Worm (Caenorhabditis elegans) whole organism, late embryonic: ENCODE measurements around the gene srbc-24.

ENCODE experiments used
- C08G9.2 ChIP-seq: sonication (generic microtip); optimal IDR thresholded peaks from 2 replicates; lab custom pipeline; 2016; ENCODE audit warnings: mild to moderate bottlenecking, missing genetic modification characterization, moderate library complexity, missing compliant biosample characterization
- C38D4.7 ChIP-seq: fragments of 200-800 bp; sonication (Bioruptor generic); optimal IDR thresholded peaks from 2 replicates; lab custom pipeline; 2018; ENCODE audit warnings: mild to moderate bottlenecking, missing genetic modification characterization, moderate library complexity, missing compliant biosample characterization
- K02D7.2 ChIP-seq: sonication (generic microtip); optimal IDR thresholded peaks from 2 replicates; lab custom pipeline; 2017; ENCODE audit warnings: mild to moderate bottlenecking, missing genetic modification characterization, missing compliant biosample characterization
- T23F11.4 ChIP-seq: fragments of 200-800 bp; sonication (Bioruptor generic); optimal IDR thresholded peaks from 2 replicates; lab custom pipeline; 2018; ENCODE audit warnings: mild to moderate bottlenecking, missing genetic modification characterization, missing compliant biosample characterization
- ama-1 ChIP-seq: fragments of 150-350 bp; optimal IDR thresholded peaks from 2 replicates; lab custom pipeline; 2014
- ceh-14 ChIP-seq: sonication (generic microtip); optimal IDR thresholded peaks from 2 replicates; lab custom pipeline; 2016; ENCODE audit warnings: missing genotype, missing genetic modification characterization, missing compliant biosample characterization
- ceh-18 ChIP-seq: sonication (generic microtip); optimal IDR thresholded peaks from 2 replicates; lab custom pipeline; 2016; ENCODE audit warnings: missing genetic modification characterization, missing compliant biosample characterization
- ceh-24 ChIP-seq: sonication (generic microtip); optimal IDR thresholded peaks from 2 replicates; lab custom pipeline; 2016; ENCODE audit warnings: mild to moderate bottlenecking, missing genetic modification characterization, missing compliant biosample characterization
- ceh-30 ChIP-seq: fragments of 150-350 bp; optimal IDR thresholded peaks from 2 replicates; lab custom pipeline; 2014; ENCODE audit warnings: missing biosample characterization, missing genetic modification characterization
- ceh-31 ChIP-seq: sonication (generic microtip); optimal IDR thresholded peaks from 2 replicates; lab custom pipeline; 2016; ENCODE audit warnings: missing genetic modification characterization, missing compliant biosample characterization
- ceh-6 ChIP-seq: fragments of 200-800 bp; sonication (Bioruptor generic); optimal IDR thresholded peaks from 2 replicates; lab custom pipeline; 2018; ENCODE audit warnings: mild to moderate bottlenecking, missing genetic modification characterization, missing compliant biosample characterization
- ceh-9 ChIP-seq: sonication (generic microtip); optimal IDR thresholded peaks from 2 replicates; lab custom pipeline; 2016; ENCODE audit warnings: mild to moderate bottlenecking, missing genetic modification characterization, inconsistent platforms, missing compliant biosample characterization
- elt-4 ChIP-seq: sonication (generic microtip); optimal IDR thresholded peaks from 2 replicates; lab custom pipeline; 2016; ENCODE audit warnings: missing genetic modification characterization, missing compliant biosample characterization
- ets-4 ChIP-seq: sonication (generic microtip); optimal IDR thresholded peaks from 2 replicates; lab custom pipeline; 2016; ENCODE audit warnings: missing genetic modification characterization, missing compliant biosample characterization
- fax-1 ChIP-seq: sonication (generic microtip); optimal IDR thresholded peaks from 2 replicates; lab custom pipeline; 2016; ENCODE audit warnings: missing genotype, missing genetic modification characterization, missing compliant biosample characterization
- gmeb-2 ChIP-seq: sonication (generic microtip); optimal IDR thresholded peaks from 2 replicates; lab custom pipeline; 2016; ENCODE audit warnings: missing genetic modification characterization, inconsistent platforms, missing compliant biosample characterization
- hlh-15 ChIP-seq: sonication (generic microtip); optimal IDR thresholded peaks from 2 replicates; lab custom pipeline; 2016; ENCODE audit warnings: missing genetic modification characterization, missing compliant biosample characterization
- hlh-6 ChIP-seq: sonication (generic microtip); optimal IDR thresholded peaks from 2 replicates; lab custom pipeline; 2016; ENCODE audit warnings: missing genotype, missing genetic modification characterization, missing compliant biosample characterization
- hlh-8 ChIP-seq: sonication (generic microtip); optimal IDR thresholded peaks from 2 replicates; lab custom pipeline; 2016; ENCODE audit warnings: missing genotype, missing genetic modification characterization, missing compliant biosample characterization
- lin-11 ChIP-seq: fragments of 200-800 bp; sonication (Bioruptor generic); optimal IDR thresholded peaks from 2 replicates; lab custom pipeline; 2018; ENCODE audit warnings: mild to moderate bottlenecking, missing genetic modification characterization, missing compliant biosample characterization
- mec-3 ChIP-seq: sonication (generic microtip); optimal IDR thresholded peaks from 2 replicates; lab custom pipeline; 2016; ENCODE audit warnings: borderline replicate concordance, missing genetic modification characterization, missing compliant biosample characterization
- nfya-1 ChIP-seq: sonication (generic microtip); optimal IDR thresholded peaks from 2 replicates; lab custom pipeline; 2017; ENCODE audit warnings: missing genetic modification characterization, mild to moderate bottlenecking, missing compliant biosample characterization, antibody characterized with exemption, moderate library complexity
- nhr-11 ChIP-seq: fragments of 150-350 bp; optimal IDR thresholded peaks from 2 replicates; lab custom pipeline; 2014; ENCODE audit warnings: missing biosample characterization, missing genetic modification characterization
- nhr-232 ChIP-seq: sonication (generic microtip); optimal IDR thresholded peaks from 2 replicates; lab custom pipeline; 2016; ENCODE audit warnings: missing genetic modification characterization, missing compliant biosample characterization
- npax-4 ChIP-seq: sonication (generic microtip); optimal IDR thresholded peaks from 2 replicates; lab custom pipeline; 2016; ENCODE audit warnings: missing genetic modification characterization, missing compliant biosample characterization
- pha-4 ChIP-seq: fragments of 150-350 bp; optimal IDR thresholded peaks from 2 replicates; lab custom pipeline; 2018; ENCODE audit warnings: missing biosample characterization, missing genetic modification reagents, missing genetic modification characterization
- pqm-1 ChIP-seq: sonication (generic microtip); optimal IDR thresholded peaks from 2 replicates; lab custom pipeline; 2016; ENCODE audit warnings: missing genetic modification characterization, missing compliant biosample characterization
- pros-1 ChIP-seq: fragments of 150-350 bp; optimal IDR thresholded peaks from 2 replicates; lab custom pipeline; 2014; ENCODE audit warnings: missing biosample characterization, missing genetic modification reagents, missing genetic modification characterization
- ref-2 ChIP-seq: sonication (generic microtip); optimal IDR thresholded peaks from 2 replicates; lab custom pipeline; 2016; ENCODE audit warnings: missing genetic modification characterization, missing compliant biosample characterization
- sdc-2 ChIP-seq: sonication (generic microtip); optimal IDR thresholded peaks from 2 replicates; lab custom pipeline; 2016; ENCODE audit warnings: missing genotype, missing genetic modification characterization, missing compliant biosample characterization
- sox-4 ChIP-seq: sonication (generic microtip); optimal IDR thresholded peaks from 2 replicates; lab custom pipeline; 2017; ENCODE audit warnings: mild to moderate bottlenecking, missing genetic modification characterization, inconsistent platforms, missing compliant biosample characterization
- syd-9 ChIP-seq: sonication (generic microtip); optimal IDR thresholded peaks from 2 replicates; lab custom pipeline; 2016; ENCODE audit warnings: mild to moderate bottlenecking, missing genetic modification characterization, moderate library complexity, missing compliant biosample characterization
- tbx-2 ChIP-seq: sonication (generic microtip); optimal IDR thresholded peaks from 2 replicates; lab custom pipeline; 2016; ENCODE audit warnings: missing genetic modification characterization, missing compliant biosample characterization
- unc-42 ChIP-seq: sonication (generic microtip); optimal IDR thresholded peaks from 2 replicates; lab custom pipeline; 2016; ENCODE audit warnings: missing genotype, missing genetic modification characterization, missing compliant biosample characterization
- unc-55 ChIP-seq: sonication (generic microtip); optimal IDR thresholded peaks from 2 replicates; lab custom pipeline; 2017; ENCODE audit warnings: missing biosample characterization, missing genetic modification reagents, missing genetic modification characterization
- unc-86 ChIP-seq: sonication (generic microtip); optimal IDR thresholded peaks from 2 replicates; lab custom pipeline; 2016; ENCODE audit warnings: missing genetic modification characterization, missing compliant biosample characterization
- zip-5 ChIP-seq: sonication (generic microtip); optimal IDR thresholded peaks from 2 replicates; lab custom pipeline; 2016; ENCODE audit warnings: missing genetic modification characterization, missing compliant biosample characterization
- ztf-16 ChIP-seq: sonication (generic microtip); optimal IDR thresholded peaks from 2 replicates; lab custom pipeline; 2017; ENCODE audit warnings: missing genetic modification characterization, missing compliant biosample characterization

Gene srbc-24

ce11 chrV:2163735-2164134 lies 12.2 kb downstream of the srbc-24 start, which contains the start of gene str-255:
Gene str-255 (minus strand): TSS chrV:2163835.
- no peak for TF ChIP-seq pqm-1
- TF ChIP-seq nfya-1: no peak
- no peak for TF ChIP-seq ref-2 (tag; lab: Kevin White, UChicago)
- no peak for TF ChIP-seq unc-55 (GFP tag; lab: Kevin White, UChicago)
- no peak for TF ChIP-seq unc-86 (tag; lab: Kevin White, UChicago)
- no peak for TF ChIP-seq hlh-15 (tag; lab: Kevin White, UChicago)
- TF ChIP-seq hlh-8 (tag; lab: Kevin White, UChicago): no peak
- TF ChIP-seq sox-4 (tag; lab: Kevin White, UChicago): no peak
- TF ChIP-seq npax-4 (tag; lab: Kevin White, UChicago): no peak
- no peak for TF ChIP-seq ceh-18 (tag; lab: Kevin White, UChicago)
- TF ChIP-seq T23F11.4 (GFP tag; lab: Kevin White, UChicago): no peak
- TF ChIP-seq unc-42: no peak
- no peak for TF ChIP-seq ceh-24
- no peak for TF ChIP-seq gmeb-2 (tag; lab: Kevin White, UChicago)
- TF ChIP-seq pha-4: no peak
- no peak for TF ChIP-seq sdc-2 (tag; lab: Kevin White, UChicago)
- no peak for TF ChIP-seq ceh-9
- no peak for TF ChIP-seq ceh-14
- TF ChIP-seq elt-4: no peak
- no peak for TF ChIP-seq nhr-11 (tag; lab: Kevin White, UChicago)

ce11 chrV:2166679-2167078 lies 15.1 kb downstream of the srbc-24 start, which contains the start of gene srbc-19:
Gene srbc-19 (minus strand): TSS chrV:2166779.
- TF ChIP-seq ama-1 (lab: Kevin White, UChicago): no peak
- TF ChIP-seq, all 69 proteins: peak for 0

ce11 chrV:2174465-2174864 lies 22.9 kb downstream of the srbc-24 start:
- no peak for TF ChIP-seq hlh-6 (tag; lab: Kevin White, UChicago)
- TF ChIP-seq, all 69 proteins: peak for 0

ce11 chrV:2175242-2175641 lies 23.7 kb downstream of the srbc-24 start, which contains the start of gene C45H4.18:
Gene C45H4.18 (plus strand): TSS chrV:2175542.
- TF ChIP-seq pros-1 (tag; lab: Kevin White, UChicago): no peak
- no peak for TF ChIP-seq ets-4 (tag; lab: Kevin White, UChicago)
- TF ChIP-seq nhr-232: no peak
- TF ChIP-seq fax-1 (tag; lab: Kevin White, UChicago): no peak
- no peak for TF ChIP-seq syd-9 (tag; lab: Kevin White, UChicago)
- no peak for TF ChIP-seq C38D4.7
- TF ChIP-seq ceh-30 (tag; lab: Kevin White, UChicago): no peak
- TF ChIP-seq C08G9.2 (tag; lab: Kevin White, UChicago): no peak
- TF ChIP-seq gmeb-2 (tag; lab: Kevin White, UChicago): no peak
- TF ChIP-seq ceh-31 (tag; lab: Kevin White, UChicago): no peak
- no peak for TF ChIP-seq zip-5 (tag; lab: Kevin White, UChicago)
- TF ChIP-seq tbx-2 (tag; lab: Kevin White, UChicago): no peak
- no peak for TF ChIP-seq pha-4
- TF ChIP-seq ztf-16 (tag; lab: Kevin White, UChicago): no peak
- TF ChIP-seq ceh-6 (GFP tag; lab: Kevin White, UChicago): no peak
- TF ChIP-seq npax-4 (tag; lab: Kevin White, UChicago): no peak
- no peak for TF ChIP-seq K02D7.2 (tag; lab: Kevin White, UChicago)
- TF ChIP-seq mec-3 (tag; lab: Kevin White, UChicago): no peak

ce11 chrV:2177307-2177764 lies 25.8 kb downstream of the srbc-24 start, which contains the start of gene srbc-17:
Gene srbc-17 (plus strand): TSS chrV:2177714.
- TF ChIP-seq lin-11 (tag; lab: Kevin White, UChicago): no peak
- TF ChIP-seq, all 69 proteins: peak for 0
